Worm (Caenorhabditis elegans) whole organism, L4/young adult: ENCODE results near the gene M163.21.

Experiments used
- W03F9.2 ChIP-seq: fragments of 150-350 bp; optimal IDR thresholded peaks from 2 replicates; lab custom pipeline; 2014; ENCODE audit warnings: missing biosample characterization, missing genetic modification characterization
- him-1 ChIP-seq: sonication (generic microtip); optimal IDR thresholded peaks from 2 replicates; lab custom pipeline; 2016; ENCODE audit warnings: missing genotype, missing genetic modification reagents, missing genetic modification characterization, missing compliant biosample characterization

DNA sequence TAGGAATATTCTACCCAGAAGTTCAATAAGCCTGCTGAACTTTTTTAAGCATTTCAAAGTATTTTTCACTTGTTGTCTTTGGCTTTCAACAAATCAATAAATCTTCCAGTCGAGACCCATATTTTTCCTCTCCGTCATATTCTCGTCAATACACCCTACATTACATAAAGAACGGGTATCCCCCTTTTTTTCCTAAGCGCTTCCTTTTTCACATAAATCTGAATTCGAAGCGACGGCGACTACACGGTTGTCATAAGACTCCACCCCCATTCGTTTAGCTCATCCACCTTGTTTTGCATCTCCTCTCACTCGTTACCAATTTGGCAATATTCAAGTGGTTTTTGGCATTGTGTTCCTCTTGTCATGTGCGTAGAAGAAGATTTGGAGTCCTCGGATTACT lies 2.7 kb downstream of the M163.21 start, which contains the start of gene M163.9:
- no peak for TF ChIP-seq W03F9.2 (tag; lab: Kevin White, UChicago)
- no peak for TF ChIP-seq him-1 (tag; lab: Kevin White, UChicago)
